Worm (Caenorhabditis elegans): Measurements from ENCODE around the gene T12A7.10.

DNA sequence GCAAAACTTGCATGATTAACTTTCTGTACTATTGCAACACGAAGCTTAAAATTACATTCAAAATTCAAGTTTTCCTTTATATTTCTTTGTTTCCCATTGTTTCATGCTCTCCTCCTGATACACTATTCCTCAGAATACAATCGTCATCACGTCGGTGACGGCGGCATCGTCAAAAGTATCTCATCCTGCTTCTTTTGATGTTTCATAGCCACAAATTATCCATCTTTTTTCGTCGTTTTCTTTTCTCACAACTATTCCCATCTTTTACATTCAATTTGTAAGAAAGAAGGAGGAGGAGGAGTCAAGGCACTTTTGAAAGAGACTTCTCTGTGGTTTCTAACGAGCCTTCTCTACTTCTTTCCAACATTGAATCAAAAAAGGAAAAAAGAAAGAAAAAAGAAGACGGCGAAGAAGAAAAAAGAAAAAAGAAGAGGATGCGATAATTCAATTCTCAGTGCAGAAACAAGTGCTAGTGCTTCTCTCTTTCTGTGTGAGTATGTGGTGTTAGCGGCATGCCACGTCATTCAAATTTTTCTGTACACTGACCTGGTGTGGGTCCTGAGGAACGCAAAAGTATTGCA, 33.6 kb upstream of the T12A7.10 start:
- TF ChIP-seq flt-1 (GFP tag; IDR thresholded peaks at IDR 0.05) (no peak), hmbx-1 (tag; optimal IDR thresholded peaks at IDR 0.05) (no peak), hmg-4 (GFP tag; optimal IDR thresholded peaks at IDR 0.05) (no peak), F13C5.2 (tag; optimal IDR thresholded peaks at IDR 0.05) (no peak), ceh-36 (tag; optimal IDR thresholded peaks at IDR 0.05) (no peak), hnd-1 (tag; optimal IDR thresholded peaks at IDR 0.05) (no peak), ceh-13 (GFP tag; optimal IDR thresholded peaks at IDR 0.05) (no peak), pes-1 (GFP tag; IDR thresholded peaks at IDR 0.05) (no peak)
